Fruit fly (Drosophila melanogaster) whole organism, prepupa: Measurements from ENCODE around the gene tweek.
A peak's percentile ranks its signal among the peaks of the same experiment; 100 is the strongest.

Experiments used
- CG10631 ChIP-seq: fragments of 200-800 bp; sonication (Bioruptor generic); optimal IDR thresholded peaks from 2 replicates; lab custom pipeline; 2016; ENCODE audit warnings: missing biosample characterization, missing genetic modification characterization
- CG11294 ChIP-seq: fragments of 200-800 bp; sonication (Bioruptor generic); IDR thresholded peaks from 2 replicates; pipeline ENCODE4 v1.3.6; 2022; ENCODE audit warnings: missing biosample characterization, missing genetic modification characterization
- CG11902 ChIP-seq: fragments of 200-800 bp; sonication (Bioruptor generic); optimal IDR thresholded peaks from 3 replicates; lab custom pipeline; 2016; ENCODE audit warnings: missing biosample characterization, missing genetic modification characterization
- CG15336 ChIP-seq: fragments of 200-800 bp; sonication (Bioruptor generic); IDR thresholded peaks from 2 replicates; pipeline ENCODE4 v1.3.6; 2022; ENCODE audit warnings: missing biosample characterization, missing genetic modification characterization
- CG31627 ChIP-seq: fragments of 200-800 bp; sonication (Bioruptor generic); optimal IDR thresholded peaks from 3 replicates; lab custom pipeline; 2016; ENCODE audit warnings: missing biosample characterization, missing genetic modification characterization
- CG32006 ChIP-seq: fragments of 200-800 bp; sonication (Bioruptor generic); optimal IDR thresholded peaks from 3 replicates; lab custom pipeline; 2017; ENCODE audit warnings: missing biosample characterization, mild to moderate bottlenecking, missing genetic modification characterization
- CG34406 ChIP-seq: fragments of 200-800 bp; sonication (Bioruptor generic); optimal IDR thresholded peaks from 3 replicates; lab custom pipeline; 2016; ENCODE audit warnings: missing biosample characterization, missing genetic modification characterization
- CG4318 ChIP-seq: fragments of 200-800 bp; sonication (Bioruptor generic); optimal IDR thresholded peaks from 3 replicates; lab custom pipeline; 2017; ENCODE audit warnings: missing biosample characterization, mild to moderate bottlenecking, missing genetic modification characterization
- CG6163 ChIP-seq: fragments of 200-800 bp; sonication (Bioruptor generic); IDR thresholded peaks from 3 replicates; pipeline ENCODE4 v1.3.6; 2022; ENCODE audit warnings: missing biosample characterization, missing genetic modification characterization
- CG6276 ChIP-seq: fragments of 200-800 bp; sonication (Bioruptor generic); optimal IDR thresholded peaks from 2 replicates; lab custom pipeline; 2017; ENCODE audit warnings: missing biosample characterization, mild to moderate bottlenecking, missing genetic modification characterization
- CG6792 ChIP-seq: fragments of 200-800 bp; sonication (Bioruptor generic); optimal IDR thresholded peaks from 3 replicates; lab custom pipeline; 2016; ENCODE audit warnings: missing biosample characterization, missing genetic modification characterization
- CG6808 ChIP-seq: fragments of 200-800 bp; sonication (Bioruptor generic); optimal IDR thresholded peaks from 3 replicates; lab custom pipeline; 2017; ENCODE audit warnings: missing biosample characterization, missing genetic modification characterization, mild to moderate bottlenecking, moderate library complexity, missing genetic modification reagents
- CG7368 ChIP-seq: fragments of 200-800 bp; sonication (Bioruptor generic); optimal IDR thresholded peaks from 3 replicates; lab custom pipeline; 2016; ENCODE audit warnings: missing biosample characterization, missing genetic modification characterization
- CG8119 ChIP-seq: fragments of 200-800 bp; sonication (Bioruptor generic); IDR thresholded peaks from 3 replicates; pipeline ENCODE4 v1.3.6; 2022; ENCODE audit warnings: missing biosample characterization, missing genetic modification characterization
- CG8319 ChIP-seq: fragments of 200-800 bp; sonication (Bioruptor generic); optimal IDR thresholded peaks from 3 replicates; lab custom pipeline; 2016; ENCODE audit warnings: missing biosample characterization, missing genetic modification characterization
- Eip75B ChIP-seq: fragments of 200-800 bp; sonication (Bioruptor generic); optimal IDR thresholded peaks from 3 replicates; lab custom pipeline; 2016; ENCODE audit warnings: missing biosample characterization, missing genetic modification characterization
- Eip78C ChIP-seq: fragments of 200-800 bp; sonication (Bioruptor generic); peaks from one replicate; lab custom pipeline; 2016; ENCODE audit warnings: missing biosample characterization, missing genetic modification characterization
- Eip93F ChIP-seq: fragments of 200-800 bp; sonication (Bioruptor generic); optimal IDR thresholded peaks from 2 replicates; lab custom pipeline; 2016; ENCODE audit warnings: missing biosample characterization, mild to moderate bottlenecking, missing genetic modification characterization
- Ets21C ChIP-seq: fragments of 200-800 bp; sonication (Bioruptor generic); optimal IDR thresholded peaks from 3 replicates; lab custom pipeline; 2016; ENCODE audit warnings: missing biosample characterization, missing genetic modification characterization
- Ets96B ChIP-seq: fragments of 200-800 bp; optimal IDR thresholded peaks from 2 replicates; lab custom pipeline; 2019; ENCODE audit warnings: missing biosample characterization, mild to moderate bottlenecking, missing genetic modification characterization, moderate library complexity
- Gug ChIP-seq: fragments of 200-800 bp; sonication (Bioruptor generic); IDR thresholded peaks from 2 replicates; pipeline ENCODE4 v1.3.6; 2022; ENCODE audit warnings: missing biosample characterization, missing genetic modification characterization
- Hr4 ChIP-seq: fragments of 200-800 bp; sonication (Bioruptor generic); optimal IDR thresholded peaks from 3 replicates; lab custom pipeline; 2016; ENCODE audit warnings: missing biosample characterization, missing genetic modification characterization
- Lpt ChIP-seq: fragments of 200-800 bp; sonication (Bioruptor generic); optimal IDR thresholded peaks from 3 replicates; lab custom pipeline; 2016; ENCODE audit warnings: missing biosample characterization, missing genetic modification characterization
- OdsH ChIP-seq: fragments of 200-800 bp; sonication (Bioruptor generic); optimal IDR thresholded peaks from 3 replicates; lab custom pipeline; 2016; ENCODE audit warnings: missing biosample characterization, missing genetic modification characterization
- Sox15 ChIP-seq: fragments of 200-800 bp; sonication (Bioruptor generic); optimal IDR thresholded peaks from 3 replicates; lab custom pipeline; 2016; ENCODE audit warnings: missing biosample characterization, missing genetic modification characterization
- achi ChIP-seq: fragments of 200-800 bp; sonication (Bioruptor generic); optimal IDR thresholded peaks from 3 replicates; lab custom pipeline; 2016; ENCODE audit warnings: missing biosample characterization, missing genetic modification characterization
- acj6 ChIP-seq: fragments of 200-800 bp; sonication (Bioruptor generic); optimal IDR thresholded peaks from 3 replicates; lab custom pipeline; 2016; ENCODE audit warnings: missing biosample characterization, missing genetic modification characterization
- cyc ChIP-seq: fragments of 200-800 bp; sonication (Bioruptor generic); optimal IDR thresholded peaks from 3 replicates; lab custom pipeline; 2016; ENCODE audit warnings: missing biosample characterization, missing genetic modification characterization
- dsx ChIP-seq: fragments of 200-800 bp; optimal IDR thresholded peaks from 3 replicates; lab custom pipeline; 2019; ENCODE audit warnings: missing biosample characterization, mild to moderate bottlenecking, missing genetic modification characterization, moderate library complexity; ENCODE audit not compliant: poor library complexity, severe bottlenecking
- eg ChIP-seq: fragments of 200-800 bp; sonication (Bioruptor generic); IDR thresholded peaks from 3 replicates; pipeline ENCODE4 v1.3.6; 2022; ENCODE audit warnings: missing biosample characterization, missing genetic modification characterization
- fd85E ChIP-seq: fragments of 200-800 bp; sonication (Bioruptor generic); optimal IDR thresholded peaks from 3 replicates; lab custom pipeline; 2016; ENCODE audit warnings: missing biosample characterization, missing genetic modification characterization
- lz ChIP-seq: fragments of 200-800 bp; sonication (Bioruptor generic); optimal IDR thresholded peaks from 3 replicates; lab custom pipeline; 2016; ENCODE audit warnings: missing biosample characterization, missing genetic modification characterization
- net ChIP-seq: fragments of 200-800 bp; sonication (Bioruptor generic); optimal IDR thresholded peaks from 3 replicates; lab custom pipeline; 2016; ENCODE audit warnings: missing biosample characterization, missing genetic modification characterization
- salr ChIP-seq, 2 experiments: fragments of 200-800 bp; sonication (Bioruptor generic); optimal IDR thresholded peaks; 3 replicates each; lab custom pipeline; 2016 to 2018; ENCODE audit warnings: missing biosample characterization in 2 of 2, missing genetic modification characterization in 2 of 2, mild to moderate bottlenecking in 1 of 2
- topi ChIP-seq: fragments of 200-800 bp; sonication (Bioruptor generic); optimal IDR thresholded peaks from 3 replicates; lab custom pipeline; 2016; ENCODE audit warnings: missing biosample characterization, missing genetic modification characterization
- vri ChIP-seq: fragments of 200-800 bp; sonication (Bioruptor generic); optimal IDR thresholded peaks from 3 replicates; lab custom pipeline; 2016; ENCODE audit warnings: missing biosample characterization, mild to moderate bottlenecking, missing genetic modification characterization

Gene tweek

DNA sequence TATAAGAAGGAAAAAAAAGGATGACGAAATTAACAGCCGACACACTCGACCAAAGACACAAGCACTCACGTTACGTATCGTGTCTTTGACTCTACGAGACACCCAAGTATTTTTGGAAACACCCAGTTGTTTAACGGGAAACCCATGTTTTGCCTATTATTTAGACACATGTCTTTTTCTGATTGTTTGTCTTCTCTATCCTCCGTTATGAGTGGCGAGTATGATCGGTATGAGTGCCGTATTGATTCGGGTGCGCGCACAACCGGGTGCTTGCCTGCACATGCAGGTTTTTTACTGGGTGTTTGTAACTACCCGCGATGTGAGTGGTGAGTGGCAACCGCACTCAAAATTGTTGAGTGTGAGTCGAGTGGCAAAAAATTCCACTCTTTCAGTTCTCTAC, 29.2 kb upstream of the tweek start:
- TF ChIP-seq eg (GFP tag; lab: Robert Waterston, UW) (no peak), Lpt (GFP tag; lab: Kevin White, UChicago) (no peak), Eip75B (GFP tag; lab: Kevin White, UChicago) (no peak), CG32006 (GFP tag; lab: Kevin White, UChicago) (no peak), net (GFP tag; lab: Kevin White, UChicago) (no peak), CG11294 (no peak), Ets96B (tag; lab: Kevin White, UChicago) (no peak), CG6792 (GFP tag; lab: Kevin White, UChicago) (no peak), topi (GFP tag; lab: Kevin White, UChicago) (no peak)
- TF ChIP-seq, all 60 proteins: peak for 0

dm6 chr2L:16859566-16859965, 28.7 kb upstream of the tweek start:
- no peak for TF ChIP-seq CG34406 (GFP tag; lab: Kevin White, UChicago)
- peak; percentile 9 for TF ChIP-seq Eip78C

DNA sequence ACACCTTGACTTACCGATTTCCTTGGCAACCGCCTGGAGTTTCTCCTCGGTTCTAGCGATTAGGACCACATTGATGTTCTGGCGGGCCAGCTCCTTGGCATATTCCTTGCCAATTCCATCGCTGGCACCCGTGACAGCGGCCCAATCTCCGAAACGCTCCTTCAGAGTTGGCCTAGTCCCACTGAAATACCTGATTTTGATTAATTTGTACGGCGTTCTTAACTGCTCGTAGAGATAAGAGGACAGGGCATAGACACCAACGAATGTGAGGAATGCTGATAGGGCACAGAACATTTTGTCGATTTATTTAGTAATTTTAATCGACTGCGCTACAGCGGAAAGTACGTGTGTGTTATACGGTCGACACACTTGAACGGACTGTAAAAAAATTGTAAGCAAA, 27.2 kb upstream of the tweek start, which contains the start of gene CG6012:
Gene CG6012, minus strand, starts transcription at position 364 of the 400 bp plus-strand sequence.
- no peak for TF ChIP-seq OdsH
- TF ChIP-seq Eip93F, result no peak
- TF ChIP-seq vri (GFP tag; lab: Kevin White, UChicago), result peak; percentile 11
- TF ChIP-seq CG11294, result no peak
- no peak for TF ChIP-seq fd85E (GFP tag; lab: Kevin White, UChicago)
- TF ChIP-seq Sox15 (GFP tag; lab: Kevin White, UChicago), result no peak

dm6 chr2L:16862526-16862925, 25.8 kb upstream of the tweek start:
- no peak for TF ChIP-seq cyc (GFP tag; lab: Kevin White, UChicago)
- no peak for TF ChIP-seq CG6163 (GFP tag; lab: Robert Waterston, UW)
- TF ChIP-seq CG10631 (GFP tag; lab: Kevin White, UChicago), result no peak
- no peak for TF ChIP-seq dsx (GFP tag; lab: Kevin White, UChicago)
- no peak for TF ChIP-seq CG8319 (GFP tag; lab: Kevin White, UChicago)
- TF ChIP-seq Ets21C (GFP tag; lab: Kevin White, UChicago), result no peak
- TF ChIP-seq Lpt (GFP tag; lab: Kevin White, UChicago), result no peak
- no peak for TF ChIP-seq CG7368 (GFP tag; lab: Kevin White, UChicago)
- no peak for TF ChIP-seq lz

dm6 chr2L:16868897-16869324, 19.4 kb upstream of the tweek start:
- peak; percentile 42 for TF ChIP-seq net (GFP tag; lab: Kevin White, UChicago)
- peak; percentile 70 for TF ChIP-seq CG15336 (GFP tag; lab: Robert Waterston, UW)
- peak; percentile 51 for TF ChIP-seq CG10631 (GFP tag; lab: Kevin White, UChicago)
- no peak for TF ChIP-seq CG6808 (GFP tag; lab: Kevin White, UChicago)
- peak; percentile 28 for TF ChIP-seq CG6276 (GFP tag; lab: Kevin White, UChicago)
- peak; percentile 10 for TF ChIP-seq Lpt (GFP tag; lab: Kevin White, UChicago)
- peak; percentile 58 for TF ChIP-seq CG32006 (GFP tag; lab: Kevin White, UChicago)
- no peak for TF ChIP-seq dsx (GFP tag; lab: Kevin White, UChicago)
- no peak for TF ChIP-seq CG31627 (GFP tag; lab: Kevin White, UChicago)
- peak; percentile 2 for TF ChIP-seq acj6 (GFP tag; lab: Kevin White, UChicago)
- TF ChIP-seq CG34406 (GFP tag; lab: Kevin White, UChicago), result peak; percentile 16
- TF ChIP-seq Eip78C, result peak; percentile 85
- peak; percentile 46 for TF ChIP-seq Hr4 (GFP tag; lab: Kevin White, UChicago)
- no peak for TF ChIP-seq Eip93F
- TF ChIP-seq CG11294, result no peak; the same call in 1 of the 2 replicates
- peak; percentile 43 for TF ChIP-seq eg (GFP tag; lab: Robert Waterston, UW)
- TF ChIP-seq CG8119 (GFP tag; lab: Robert Waterston, UW), result peak; percentile 74
- TF ChIP-seq CG4318 (GFP tag; lab: Kevin White, UChicago), result peak; percentile 35
- no peak for TF ChIP-seq CG7368 (GFP tag; lab: Kevin White, UChicago)
- TF ChIP-seq Gug (GFP tag; lab: Robert Waterston, UW), result peak; percentile 54
- no peak for TF ChIP-seq CG11902 (GFP tag; lab: Kevin White, UChicago)
- peak; percentile 19 for TF ChIP-seq Eip75B (GFP tag; lab: Kevin White, UChicago)
- peak in 1 of 2 experiments; percentile 64 for TF ChIP-seq salr (GFP tag; optimal IDR thresholded peaks at IDR 0.05; lab: Kevin White, UChicago)
- peak; percentile 34 for TF ChIP-seq OdsH
- TF ChIP-seq achi (GFP tag; lab: Kevin White, UChicago), result peak; percentile 45
- TF ChIP-seq, all 60 proteins: peak for 18
